Worm (Caenorhabditis elegans): Measurements from ENCODE around the gene srh-120.

srh-120 gene

DNA sequence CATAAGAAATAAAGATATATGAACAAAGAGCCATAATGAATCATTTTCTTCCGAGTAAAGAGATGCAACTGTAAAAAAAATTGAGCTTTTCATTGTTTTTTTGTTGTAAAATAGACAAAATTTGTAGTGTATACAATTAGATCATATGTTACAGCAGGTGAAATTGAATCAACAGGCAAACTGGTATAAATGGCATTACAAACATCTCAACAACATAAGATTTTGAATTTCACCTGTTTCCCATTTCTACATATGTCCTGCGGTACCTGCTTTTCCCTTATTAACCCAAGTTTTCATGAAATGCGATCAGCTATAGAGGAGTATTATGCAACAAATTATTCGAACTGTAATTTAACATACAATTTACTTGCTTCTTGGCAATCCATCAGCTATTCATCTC is at the start of gene srh-120:
srh-120 (plus strand) TSS at position 301 of the 400 bp plus-strand sequence.
- no peak for TF ChIP-seq snpc-4 (tag; optimal IDR thresholded peaks at IDR 0.05)
- no peak for TF ChIP-seq ceh-28 (tag; optimal IDR thresholded peaks at IDR 0.05)
- TF ChIP-seq ama-1 (optimal IDR thresholded peaks at IDR 0.05): no peak
- no peak for TF ChIP-seq nhr-11 (tag; optimal IDR thresholded peaks at IDR 0.05)
- TF ChIP-seq ztf-4 (tag; optimal IDR thresholded peaks at IDR 0.05): no peak
- TF ChIP-seq pha-4 (tag; optimal IDR thresholded peaks at IDR 0.05): no peak
- TF ChIP-seq nhr-67 (tag; optimal IDR thresholded peaks at IDR 0.05): no peak
- TF ChIP-seq nfya-1 (tag; optimal IDR thresholded peaks at IDR 0.05; ENCODE audit: insufficient read depth): no peak
- no peak for TF ChIP-seq lin-39 (tag; optimal IDR thresholded peaks at IDR 0.05)

ce11 chrV:17347602-17348001 is 47.9 kb upstream of the srh-120 start, which contains the start of gene skr-5:
skr-5 (plus strand) TSS chrV:17347902.
- no peak for TF ChIP-seq ztf-4 (tag; optimal IDR thresholded peaks at IDR 0.05)
- no peak for TF ChIP-seq mdl-1 (tag; optimal IDR thresholded peaks at IDR 0.05)
- TF ChIP-seq nhr-43 (tag; optimal IDR thresholded peaks at IDR 0.05; ENCODE audit: poor library complexity, severe bottlenecking): no peak
- TF ChIP-seq ceh-28 (tag; optimal IDR thresholded peaks at IDR 0.05): no peak
- TF ChIP-seq elt-2 (tag; optimal IDR thresholded peaks at IDR 0.05): peak; percentile 40
- TF ChIP-seq pqm-1 (tag; optimal IDR thresholded peaks at IDR 0.05): peak; percentile 28
- TF ChIP-seq pha-4 (tag; optimal IDR thresholded peaks at IDR 0.05): no peak

DNA sequence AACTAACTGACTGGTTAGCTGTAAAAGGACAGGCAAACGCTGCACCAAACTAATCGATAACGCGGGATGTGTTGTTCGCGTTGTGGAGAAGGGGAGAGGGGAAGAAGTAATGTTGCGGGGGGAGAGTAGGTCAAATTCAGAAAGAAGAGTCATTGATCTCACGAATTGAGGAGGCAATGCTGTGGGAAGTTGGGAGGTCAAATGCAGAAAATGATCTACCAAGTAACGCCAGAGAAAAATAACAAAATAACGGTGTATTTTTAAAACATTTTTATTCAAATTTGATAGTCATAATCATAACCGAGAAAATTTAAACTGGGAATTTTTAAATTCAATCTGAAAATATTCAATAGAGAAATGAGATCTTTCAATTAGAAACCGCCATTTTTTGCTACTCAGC is 45.4 kb upstream of the srh-120 start, which contains the start of gene lsy-27:
lsy-27 (minus strand) TSS at position 101 of the 400 bp plus-strand sequence.
- TF ChIP-seq daf-12 (tag; optimal IDR thresholded peaks at IDR 0.05): no peak
- no peak for TF ChIP-seq fkh-10 (GFP tag; optimal IDR thresholded peaks at IDR 0.05)
- no peak for TF ChIP-seq nhr-12 (tag; optimal IDR thresholded peaks at IDR 0.05)
- no peak for TF ChIP-seq nhr-28 (tag; optimal IDR thresholded peaks at IDR 0.05)
- no peak for TF ChIP-seq ceh-16 (tag; optimal IDR thresholded peaks at IDR 0.05)
- no peak for TF ChIP-seq pha-4 (tag; optimal IDR thresholded peaks at IDR 0.05)
- TF ChIP-seq ceh-28 (tag; optimal IDR thresholded peaks at IDR 0.05): no peak
- no peak for TF ChIP-seq egl-5 (tag; optimal IDR thresholded peaks at IDR 0.05)

- TF ChIP-seq snpc-4 (tag; optimal IDR thresholded peaks at IDR 0.05) (no peak), jun-1 (tag; optimal IDR thresholded peaks at IDR 0.05) (peak; percentile 51), pha-4 (tag; optimal IDR thresholded peaks at IDR 0.05) (peak; percentile 80), elt-2 (tag; optimal IDR thresholded peaks at IDR 0.05) (peak; percentile 93), pqm-1 (tag; optimal IDR thresholded peaks at IDR 0.05) (peak; percentile 80)
These were observed 42.6 kb upstream of the srh-120 start, which contains the start of the genes fbxa-134 and F47H4.2 for ce11 chrV:17352827-17353373. fbxa-134 (minus strand) TSS chrV:17352870. F47H4.2 (plus strand) TSS chrV:17353323.

DNA sequence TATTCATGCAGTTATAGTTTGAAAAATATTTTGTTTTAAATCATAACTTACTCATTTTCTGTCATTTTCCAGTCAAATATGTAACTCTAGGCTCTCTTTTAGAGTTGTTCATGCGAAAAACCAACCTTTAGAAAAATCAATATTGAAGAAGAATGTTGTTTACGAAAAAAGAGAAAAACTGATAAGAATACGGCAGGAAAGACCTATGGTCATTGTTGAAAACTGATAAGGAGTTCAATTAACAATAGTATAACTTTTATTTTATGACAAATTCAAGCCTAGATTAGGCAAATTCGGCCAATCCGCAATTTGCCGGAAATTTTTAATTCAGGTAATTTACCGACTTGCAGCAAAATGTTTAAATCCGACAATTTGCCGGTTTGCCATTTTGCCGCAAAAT is 18.8 kb upstream of the srh-120 start, which contains the start of gene Y20C6A.1:
Y20C6A.1 (minus strand) TSS at position 107 of the 400 bp plus-strand sequence.
- TF ChIP-seq ztf-11 (tag; optimal IDR thresholded peaks at IDR 0.05) (no peak), nhr-76 (tag; optimal IDR thresholded peaks at IDR 0.05) (no peak), fkh-10 (GFP tag; optimal IDR thresholded peaks at IDR 0.05) (no peak), pha-4 (tag; optimal IDR thresholded peaks at IDR 0.05) (peak; percentile 42), ZK546.5 (tag; optimal IDR thresholded peaks at IDR 0.05) (no peak), pqm-1 (tag; optimal IDR thresholded peaks at IDR 0.05) (peak; percentile 40), elt-2 (tag; optimal IDR thresholded peaks at IDR 0.05) (peak; percentile 72)

DNA sequence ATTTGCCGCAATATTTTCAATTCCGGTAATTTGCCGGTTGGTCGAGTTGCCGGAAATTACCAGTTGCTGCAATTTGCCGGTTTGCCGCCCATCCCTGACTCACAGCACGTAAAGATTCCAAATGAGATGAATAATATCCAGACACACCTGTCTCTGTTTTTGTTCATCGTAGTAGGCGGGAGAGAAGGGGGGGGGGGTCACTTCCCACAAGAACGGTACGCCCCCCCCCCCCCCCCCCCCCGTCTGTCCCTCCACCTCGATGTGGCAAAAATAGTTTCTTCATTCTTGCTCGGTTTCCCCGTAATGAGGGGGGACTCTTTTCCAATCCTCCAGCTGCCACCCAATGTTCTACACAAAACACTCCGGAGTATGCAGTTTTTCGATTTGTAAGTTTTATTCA is 18.3 kb upstream of the srh-120 start, which contains the start of gene fbxb-7:
fbxb-7 (plus strand) TSS at position 267 of the 400 bp plus-strand sequence.
- TF ChIP-seq ZK546.5 (tag; optimal IDR thresholded peaks at IDR 0.05): no peak
- TF ChIP-seq elt-1 (tag; optimal IDR thresholded peaks at IDR 0.05): no peak
- no peak for TF ChIP-seq nfya-1 (tag; optimal IDR thresholded peaks at IDR 0.05; ENCODE audit: insufficient read depth)

- TF ChIP-seq daf-12 (tag; optimal IDR thresholded peaks at IDR 0.05) (no peak), ZK546.5 (tag; optimal IDR thresholded peaks at IDR 0.05) (no peak), elt-2 (tag; optimal IDR thresholded peaks at IDR 0.05) (no peak), ama-1 (optimal IDR thresholded peaks at IDR 0.05) (no peak), zag-1 (tag; optimal IDR thresholded peaks at IDR 0.05) (no peak), egl-5 (tag; optimal IDR thresholded peaks at IDR 0.05) (no peak), eor-1 (tag; optimal IDR thresholded peaks at IDR 0.05) (no peak), nhr-25 (tag; optimal IDR thresholded peaks at IDR 0.05) (no peak), R02D3.7 (tag; optimal IDR thresholded peaks at IDR 0.05) (no peak), nhr-11 (tag; optimal IDR thresholded peaks at IDR 0.05) (no peak), ceh-82 (tag; optimal IDR thresholded peaks at IDR 0.05) (no peak), nhr-77 (tag; optimal IDR thresholded peaks at IDR 0.05) (no peak), pha-4 (tag; optimal IDR thresholded peaks at IDR 0.05) (no peak), skn-1 (tag; optimal IDR thresholded peaks at IDR 0.05) (no peak)
These were observed 15.5 kb upstream of the srh-120 start, which contains the start of gene Y20C6A.4 for ce11 chrV:17379932-17380331. Y20C6A.4 (plus strand) TSS chrV:17380232.

Data from whole organism, L3 larva.